Fruit fly (Drosophila melanogaster) whole organism, embryonic: ENCODE results near the gene CG4972.

Source experiments
- Bteb2 ChIP-seq: fragments of 200-800 bp; sonication (Bioruptor generic); optimal IDR thresholded peaks from 2 replicates; lab custom pipeline; 2016; ENCODE audit warnings: missing biosample characterization, missing genetic modification characterization
- CG10209 ChIP-seq: fragments of 200-800 bp; sonication (Bioruptor generic); optimal IDR thresholded peaks from 3 replicates; lab custom pipeline; 2017; ENCODE audit warnings: missing biosample characterization, mild to moderate bottlenecking, missing genetic modification characterization, missing genetic modification reagents
- CG10267 ChIP-seq: fragments of 200-800 bp; sonication (Bioruptor generic); optimal IDR thresholded peaks from 2 replicates; lab custom pipeline; 2018; ENCODE audit warnings: missing biosample characterization, mild to moderate bottlenecking, missing genetic modification characterization, moderate library complexity
- CG11093 ChIP-seq: fragments of 200-800 bp; sonication (Bioruptor generic); IDR thresholded peaks from 3 replicates; pipeline ENCODE4 v1.3.6; 2022; ENCODE audit warnings: missing biosample characterization, missing genetic modification characterization
- CG12769 ChIP-seq: fragments of 200-800 bp; sonication (Bioruptor generic); optimal IDR thresholded peaks from 2 replicates; lab custom pipeline; 2019; ENCODE audit warnings: missing biosample characterization, mild to moderate bottlenecking, missing genetic modification characterization, moderate library complexity
- CG13287 ChIP-seq: fragments of 200-800 bp; sonication (Bioruptor generic); IDR thresholded peaks from 2 replicates; pipeline ENCODE4 v1.3.6; 2022; ENCODE audit warnings: missing biosample characterization, missing genetic modification characterization; ENCODE audit not compliant: partially characterized antibody
- CG14014 ChIP-seq: fragments of 200-800 bp; sonication (Bioruptor generic); IDR thresholded peaks from 2 replicates; pipeline ENCODE4 v1.3.6; 2022; ENCODE audit warnings: missing biosample characterization, missing genetic modification characterization
- CG17802 ChIP-seq: fragments of 200-800 bp; sonication (Bioruptor generic); optimal IDR thresholded peaks from 2 replicates; lab custom pipeline; 2018; ENCODE audit warnings: missing biosample characterization, mild to moderate bottlenecking, missing genetic modification characterization, moderate library complexity
- CG17829 ChIP-seq: fragments of 200-800 bp; optimal IDR thresholded peaks from 2 replicates; lab custom pipeline; 2019; ENCODE audit warnings: missing biosample characterization, mild to moderate bottlenecking, missing genetic modification characterization, moderate library complexity
- CG18476 ChIP-seq: fragments of 200-800 bp; sonication (Bioruptor generic); optimal IDR thresholded peaks from 2 replicates; lab custom pipeline; 2016; ENCODE audit warnings: missing biosample characterization, mild to moderate bottlenecking, missing genetic modification characterization
- CG2202 ChIP-seq: fragments of 200-800 bp; sonication (Bioruptor generic); optimal IDR thresholded peaks from 2 replicates; lab custom pipeline; 2018; ENCODE audit warnings: missing biosample characterization, mild to moderate bottlenecking, missing genetic modification characterization
- CG2712 ChIP-seq: fragments of 200-800 bp; optimal IDR thresholded peaks from 3 replicates; lab custom pipeline; 2019; ENCODE audit warnings: missing biosample characterization, mild to moderate bottlenecking, missing genetic modification characterization, moderate library complexity
- CG30020 ChIP-seq: fragments of 200-800 bp; optimal IDR thresholded peaks from 2 replicates; lab custom pipeline; 2019; ENCODE audit warnings: missing biosample characterization, mild to moderate bottlenecking, missing genetic modification characterization, moderate library complexity
- CG3281 ChIP-seq: fragments of 200-800 bp; sonication (Bioruptor generic); optimal IDR thresholded peaks from 3 replicates; lab custom pipeline; 2017; ENCODE audit warnings: missing biosample characterization, mild to moderate bottlenecking, missing genetic modification characterization
- CG4854 ChIP-seq: fragments of 200-800 bp; sonication (Bioruptor generic); optimal IDR thresholded peaks from 2 replicates; lab custom pipeline; 2016; ENCODE audit warnings: missing biosample characterization, missing genetic modification characterization, inconsistent platforms
- CG6791 ChIP-seq: fragments of 200-800 bp; sonication (Bioruptor generic); IDR thresholded peaks from 3 replicates; pipeline ENCODE4 v1.3.6; 2022; ENCODE audit warnings: missing biosample characterization, missing genetic modification characterization; ENCODE audit not compliant: partially characterized antibody
- CG9932 ChIP-seq: fragments of 200-800 bp; sonication (Bioruptor generic); IDR thresholded peaks from 2 replicates; pipeline ENCODE4 v1.3.6; 2022; ENCODE audit warnings: missing biosample characterization, missing genetic modification characterization
- CHES-1-like ChIP-seq: fragments of 200-800 bp; sonication (Bioruptor generic); optimal IDR thresholded peaks from 2 replicates; lab custom pipeline; 2016; ENCODE audit warnings: missing biosample characterization, missing genetic modification characterization
- D ChIP-seq, 2 experiments: fragments of 200-800 bp in 1 of 2; fragments of >200 bp in 1 of 2; sonication (Bioruptor generic) in 1 of 2; optimal IDR thresholded peaks; 2 replicates in 1 of 2; 3 replicates in 1 of 2; lab custom pipeline; 2017; ENCODE audit warnings: mild to moderate bottlenecking in 1 of 2, missing biosample characterization in 1 of 2, missing genetic modification characterization in 1 of 2, missing genetic modification reagents in 1 of 2
- Dfd ChIP-seq, 2 experiments: fragments of >200 bp; optimal IDR thresholded peaks; 2 replicates each; lab custom pipeline; 2017; ENCODE audit warnings: missing biosample characterization in 2 of 2, missing genetic modification characterization in 2 of 2
- Eip74EF ChIP-seq, 2 experiments: fragments of 200-800 bp in 1 of 2; fragments of >200 bp in 1 of 2; sonication (Bioruptor generic) in 1 of 2; optimal IDR thresholded peaks; 2 replicates each; lab custom pipeline; 2017 to 2019; ENCODE audit warnings: missing biosample characterization in 2 of 2, missing genetic modification characterization in 2 of 2, mild to moderate bottlenecking in 1 of 2, moderate library complexity in 1 of 2
- GATAe ChIP-seq: fragments of 200-800 bp; sonication (Bioruptor generic); conservative IDR thresholded peaks from 2 replicates; pipeline ENCODE4 v1.3.6; 2022; ENCODE audit warnings: missing biosample characterization, missing genetic modification characterization
- HmgD ChIP-seq: fragments of 200-800 bp; sonication (Bioruptor generic); optimal IDR thresholded peaks from 3 replicates; lab custom pipeline; 2016; ENCODE audit warnings: missing biosample characterization, missing genetic modification characterization
- Pdp1 ChIP-seq, 2 experiments: fragments of 200-800 bp; sonication (Bioruptor generic); optimal IDR thresholded peaks; 3 replicates each; lab custom pipeline; 2016; ENCODE audit warnings: missing biosample characterization in 2 of 2, missing genetic modification characterization in 2 of 2, mild to moderate bottlenecking in 1 of 2, moderate library complexity in 1 of 2
- Rfx ChIP-seq: fragments of 200-800 bp; sonication (Bioruptor generic); IDR thresholded peaks from 2 replicates; pipeline ENCODE4 v1.3.6; 2022; ENCODE audit warnings: missing biosample characterization, missing genetic modification characterization
- Sin3A ChIP-seq: fragments of >200 bp; optimal IDR thresholded peaks from 2 replicates; lab custom pipeline; 2018
- Sry-δ ChIP-seq: fragments of 200-800 bp; sonication (Bioruptor generic); optimal IDR thresholded peaks from 2 replicates; lab custom pipeline; 2016; ENCODE audit warnings: missing biosample characterization, missing genetic modification characterization
- Ssrp ChIP-seq: fragments of 200-800 bp; sonication (Bioruptor generic); optimal IDR thresholded peaks from 2 replicates; lab custom pipeline; 2018; ENCODE audit warnings: missing biosample characterization, mild to moderate bottlenecking, missing genetic modification characterization, moderate library complexity
- crol ChIP-seq: fragments of 200-800 bp; sonication (Bioruptor generic); IDR thresholded peaks from 2 replicates; pipeline ENCODE4 v1.3.6; 2022; ENCODE audit warnings: missing biosample characterization, missing genetic modification characterization
- crp ChIP-seq, 2 experiments: fragments of 200-800 bp; sonication (Bioruptor generic); optimal IDR thresholded peaks; 2 replicates in 1 of 2; 3 replicates in 1 of 2; lab custom pipeline; 2017; ENCODE audit warnings: missing biosample characterization in 2 of 2, missing genetic modification characterization in 2 of 2, mild to moderate bottlenecking in 1 of 2, moderate library complexity in 1 of 2
- danr ChIP-seq: fragments of 200-800 bp; sonication (Bioruptor generic); IDR thresholded peaks from 2 replicates; pipeline ENCODE4 v1.3.6; 2022; ENCODE audit warnings: missing biosample characterization, missing genetic modification characterization
- dimm ChIP-seq: fragments of 200-800 bp; sonication (Bioruptor generic); IDR thresholded peaks from 2 replicates; pipeline ENCODE4 v1.3.6; 2022; ENCODE audit warnings: missing biosample characterization, missing genetic modification characterization
- ems ChIP-seq: fragments of 200-800 bp; sonication (Bioruptor generic); optimal IDR thresholded peaks from 3 replicates; lab custom pipeline; 2016; ENCODE audit warnings: missing biosample characterization, missing genetic modification characterization
- ftz-f1 ChIP-seq: fragments of 200-800 bp; sonication (Bioruptor generic); optimal IDR thresholded peaks from 2 replicates; lab custom pipeline; 2016; ENCODE audit warnings: missing biosample characterization, missing genetic modification characterization
- fu2 ChIP-seq: fragments of 200-800 bp; sonication (Bioruptor generic); optimal IDR thresholded peaks from 2 replicates; lab custom pipeline; 2016; ENCODE audit warnings: missing biosample characterization, missing genetic modification characterization
- h ChIP-seq: fragments of >200 bp; optimal IDR thresholded peaks from 2 replicates; lab custom pipeline; 2017
- ham ChIP-seq: fragments of 200-800 bp; sonication (Bioruptor generic); IDR thresholded peaks from 2 replicates; pipeline ENCODE4 v1.3.6; 2022; ENCODE audit warnings: missing biosample characterization, missing genetic modification characterization
- hbn ChIP-seq: fragments of 200-800 bp; sonication (Bioruptor generic); IDR thresholded peaks from 2 replicates; pipeline ENCODE4 v1.3.6; 2022; ENCODE audit warnings: missing biosample characterization, missing genetic modification characterization; ENCODE audit not compliant: partially characterized antibody
- kay ChIP-seq: fragments of 200-800 bp; sonication (Bioruptor generic); optimal IDR thresholded peaks from 2 replicates; lab custom pipeline; 2016; ENCODE audit warnings: missing biosample characterization, missing genetic modification characterization
- lab ChIP-seq: fragments of 200-800 bp; sonication (Bioruptor generic); optimal IDR thresholded peaks from 3 replicates; lab custom pipeline; 2017; ENCODE audit warnings: missing biosample characterization, missing genetic modification characterization, mild to moderate bottlenecking, moderate library complexity, missing genetic modification reagents
- mld ChIP-seq: fragments of 200-800 bp; sonication (Bioruptor generic); IDR thresholded peaks from 3 replicates; pipeline ENCODE4 v1.3.6; 2022; ENCODE audit warnings: missing biosample characterization, missing genetic modification characterization; ENCODE audit not compliant: partially characterized antibody
- pb ChIP-seq: fragments of 200-800 bp; sonication (Bioruptor generic); optimal IDR thresholded peaks from 3 replicates; lab custom pipeline; 2016; ENCODE audit warnings: missing biosample characterization, missing genetic modification characterization
- rib ChIP-seq: fragments of 200-800 bp; sonication (Bioruptor generic); IDR thresholded peaks from 2 replicates; pipeline ENCODE4 v1.3.6; 2022; ENCODE audit warnings: missing biosample characterization, missing genetic modification characterization
- sens-2 ChIP-seq: fragments of 200-800 bp; sonication (Bioruptor generic); IDR thresholded peaks from 2 replicates; pipeline ENCODE4 v1.3.6; 2022; ENCODE audit warnings: missing biosample characterization, missing genetic modification characterization
- seq ChIP-seq: fragments of 200-800 bp; sonication (Bioruptor generic); IDR thresholded peaks from 2 replicates; pipeline ENCODE4 v1.3.6; 2022; ENCODE audit warnings: missing biosample characterization, missing genetic modification characterization
- sisA ChIP-seq: fragments of 200-800 bp; sonication (Bioruptor generic); IDR thresholded peaks from 2 replicates; pipeline ENCODE4 v1.3.6; 2022; ENCODE audit warnings: missing biosample characterization, missing genetic modification characterization
- sna ChIP-seq: fragments of 200-800 bp; sonication (Bioruptor generic); IDR thresholded peaks from 2 replicates; pipeline ENCODE4 v1.3.6; 2022; ENCODE audit warnings: missing biosample characterization, missing genetic modification characterization; ENCODE audit not compliant: partially characterized antibody
- sug ChIP-seq: fragments of 200-800 bp; optimal IDR thresholded peaks from 2 replicates; lab custom pipeline; 2019; ENCODE audit warnings: missing biosample characterization, mild to moderate bottlenecking, missing genetic modification characterization, moderate library complexity
- tna ChIP-seq: fragments of 200-800 bp; sonication (Bioruptor generic); IDR thresholded peaks from 2 replicates; pipeline ENCODE4 v1.3.6; 2022; ENCODE audit warnings: missing biosample characterization, missing genetic modification characterization; ENCODE audit not compliant: partially characterized antibody
- trem ChIP-seq: fragments of 200-800 bp; optimal IDR thresholded peaks from 3 replicates; lab custom pipeline; 2019; ENCODE audit warnings: missing biosample characterization, mild to moderate bottlenecking, missing genetic modification characterization, moderate library complexity
- yki ChIP-seq: fragments of >200 bp; optimal IDR thresholded peaks from 3 replicates; lab custom pipeline; 2018

Gene CG4972

dm6 chr2L:10278658-10279057 lies 35.9 kb upstream of the CG4972 start, which contains the start of gene Utx (continued):
- TF ChIP-seq CG12769 (no peak), Ssrp (tag; lab: Kevin White, UChicago) (no peak), kay (GFP tag; lab: Kevin White, UChicago) (no peak), CG17802 (tag; lab: Kevin White, UChicago) (peak; percentile 80), seq (no peak), Bteb2 (GFP tag; lab: Kevin White, UChicago) (no peak), CG17829 (tag; lab: Kevin White, UChicago) (no peak), D (optimal IDR thresholded peaks at IDR 0.05; lab: Kevin White, UChicago) (no peak), D (GFP tag; optimal IDR thresholded peaks at IDR 0.05; lab: Kevin White, UChicago) (no peak), crp (GFP tag; optimal IDR thresholded peaks at IDR 0.05; lab: Kevin White, UChicago) (no peak), dimm (GFP tag; lab: Robert Waterston, UW) (no peak), h (no peak), ham (GFP tag; lab: Robert Waterston, UW) (no peak), CG18476 (GFP tag; lab: Kevin White, UChicago) (no peak), CG4854 (GFP tag; lab: Kevin White, UChicago) (no peak), CG3281 (GFP tag; lab: Kevin White, UChicago) (no peak), CG6791 (GFP tag; lab: Robert Waterston, UW) (peak; percentile 91), ems (GFP tag; lab: Kevin White, UChicago) (no peak), yki (lab: Kevin White, UChicago) (no peak), fu2 (GFP tag; lab: Kevin White, UChicago) (no peak), Pdp1 (GFP tag; optimal IDR thresholded peaks at IDR 0.05; lab: Kevin White, UChicago) (no peak), sisA (no peak), Sin3A (no peak), crol (GFP tag; lab: Robert Waterston, UW) (no peak), pb (GFP tag; lab: Kevin White, UChicago) (no peak), rib (GFP tag; lab: Robert Waterston, UW) (no peak), CG10209 (GFP tag; lab: Kevin White, UChicago) (no peak), mld (GFP tag; lab: Robert Waterston, UW) (peak; percentile 66; the same call in 1 of the 3 replicates), CG30020 (tag; lab: Kevin White, UChicago) (peak; percentile 96), tna (peak; percentile 69), CG13287 (GFP tag; lab: Robert Waterston, UW) (peak; percentile 84), Dfd (GFP tag; optimal IDR thresholded peaks at IDR 0.05; lab: Kevin White, UChicago) (no peak), danr (no peak), lab (GFP tag; lab: Kevin White, UChicago) (no peak), trem (tag; lab: Kevin White, UChicago) (peak; percentile 49), CG2202 (tag; lab: Kevin White, UChicago) (no peak), HmgD (no peak), CG11093 (GFP tag; lab: Robert Waterston, UW) (no peak), Rfx (GFP tag; lab: Robert Waterston, UW) (peak; percentile 39; the same call in 1 of the 2 replicates), CG9932 (GFP tag; lab: Robert Waterston, UW) (no peak; the same call in 1 of the 2 replicates), CG2712 (tag; lab: Kevin White, UChicago) (no peak), sens-2 (GFP tag; lab: Robert Waterston, UW) (no peak), ftz-f1 (GFP tag; lab: Kevin White, UChicago) (no peak), sna (GFP tag; lab: Robert Waterston, UW) (peak; percentile 61; the same call in 1 of the 2 replicates), CHES-1-like (no peak), sug (tag; lab: Kevin White, UChicago) (no peak), CG14014 (GFP tag; lab: Robert Waterston, UW) (no peak), GATAe (no peak), hbn (GFP tag; lab: Robert Waterston, UW) (peak; percentile 72), CG10267 (tag; lab: Kevin White, UChicago) (peak; percentile 24), Eip74EF (GFP tag; optimal IDR thresholded peaks at IDR 0.05; lab: Kevin White, UChicago) (no peak), Sry-δ (GFP tag; lab: Kevin White, UChicago) (peak; percentile 92)
